Fruit fly (Drosophila melanogaster) whole organism, embryonic: ENCODE measurements around the gene CG10584.
A peak's percentile ranks its signal among the peaks of the same experiment; 100 is the strongest.

Experiments
- Blimp-1 ChIP-seq: fragments of 200-800 bp; sonication (Bioruptor generic); optimal IDR thresholded peaks from 3 replicates; lab custom pipeline; 2018; ENCODE audit warnings: missing biosample characterization, missing genetic modification characterization, mild to moderate bottlenecking, moderate library complexity, missing genetic modification reagents
- CG10274 ChIP-seq: fragments of 200-800 bp; sonication (Bioruptor generic); optimal IDR thresholded peaks from 3 replicates; lab custom pipeline; 2017; ENCODE audit warnings: missing biosample characterization, mild to moderate bottlenecking, missing genetic modification characterization
- CG2116 ChIP-seq: fragments of 200-800 bp; sonication (Bioruptor generic); optimal IDR thresholded peaks from 3 replicates; lab custom pipeline; 2018; ENCODE audit warnings: missing biosample characterization, mild to moderate bottlenecking, missing genetic modification characterization
- CG34224 ChIP-seq: fragments of 200-800 bp; sonication (Bioruptor generic); IDR thresholded peaks from 3 replicates; pipeline ENCODE4 v1.3.6; 2022; ENCODE audit warnings: missing biosample characterization, missing genetic modification characterization; ENCODE audit not compliant: partially characterized antibody
- CG8924 ChIP-seq: fragments of 200-800 bp; optimal IDR thresholded peaks from 3 replicates; lab custom pipeline; 2019; ENCODE audit warnings: missing biosample characterization, mild to moderate bottlenecking, missing genetic modification characterization, moderate library complexity
- CTCF ChIP-seq: fragments of 200-800 bp; sonication (Bioruptor generic); optimal IDR thresholded peaks from 2 replicates; lab custom pipeline; 2017; ENCODE audit warnings: missing biosample characterization, mild to moderate bottlenecking, missing genetic modification characterization, moderate library complexity
- ap ChIP-seq: fragments of 200-800 bp; sonication (Bioruptor generic); IDR thresholded peaks from 2 replicates; pipeline ENCODE4 v1.3.6; 2022; ENCODE audit warnings: missing biosample characterization, missing genetic modification characterization
- ato ChIP-seq: fragments of 200-800 bp; sonication (Bioruptor generic); IDR thresholded peaks from 2 replicates; pipeline ENCODE4 v1.3.6; 2022; ENCODE audit warnings: missing biosample characterization, missing genetic modification characterization; ENCODE audit not compliant: partially characterized antibody
- ftz-f1 ChIP-seq: fragments of 200-800 bp; sonication (Bioruptor generic); optimal IDR thresholded peaks from 2 replicates; lab custom pipeline; 2016; ENCODE audit warnings: missing biosample characterization, missing genetic modification characterization
- onecut ChIP-seq: fragments of 200-800 bp; sonication (Bioruptor generic); IDR thresholded peaks from 2 replicates; pipeline ENCODE4 v1.3.6; 2022; ENCODE audit warnings: missing biosample characterization, missing genetic modification characterization
- p53 ChIP-seq: fragments of 200-800 bp; sonication (Bioruptor generic); optimal IDR thresholded peaks from 2 replicates; lab custom pipeline; 2016; ENCODE audit warnings: missing biosample characterization, missing genetic modification characterization
- psq ChIP-seq: fragments of 200-800 bp; sonication (Bioruptor generic); optimal IDR thresholded peaks from 2 replicates; lab custom pipeline; 2017; ENCODE audit warnings: missing biosample characterization, missing genetic modification characterization

dm6 chr3L:21027657-21028255 lies 3.4 kb downstream of the CG10584 start, which contains the start of gene Pdss2:
- TF ChIP-seq CG2116 (peak; percentile 62), CG34224 (GFP tag; lab: Robert Waterston, UW) (peak; percentile 64), ap (peak; percentile 50), CG8924 (peak; percentile 60), ato (GFP tag; lab: Robert Waterston, UW) (peak; percentile 45; the same call in 1 of the 2 replicates), psq (no peak), CG10274 (GFP tag; lab: Kevin White, UChicago) (peak; percentile 14), CTCF (GFP tag; lab: Kevin White, UChicago) (no peak), ftz-f1 (GFP tag; lab: Kevin White, UChicago) (peak; percentile 98), p53 (GFP tag; lab: Kevin White, UChicago) (peak; percentile 24), Blimp-1 (GFP tag; lab: Kevin White, UChicago) (peak; percentile 92), onecut (GFP tag; lab: Robert Waterston, UW) (peak; percentile 5; the same call in 1 of the 2 replicates)
